Worm (Caenorhabditis elegans): ENCODE data around the gene nstp-5.

- TF ChIP-seq elt-1 (tag; optimal IDR thresholded peaks at IDR 0.05; ENCODE audit: borderline replicate concordance, insufficient read depth) (no peak), elt-3 (tag; optimal IDR thresholded peaks at IDR 0.05) (no peak), ceh-83 (GFP tag; optimal IDR thresholded peaks at IDR 0.05) (no peak), tbx-8 (GFP tag; optimal IDR thresholded peaks at IDR 0.05) (no peak), nhr-12 (tag; optimal IDR thresholded peaks at IDR 0.05) (no peak), unc-62 (GFP tag; optimal IDR thresholded peaks at IDR 0.05) (no peak), nhr-2 (tag; optimal IDR thresholded peaks at IDR 0.05) (no peak), ztf-11 (tag; optimal IDR thresholded peaks at IDR 0.05) (no peak), nhr-76 (tag; optimal IDR thresholded peaks at IDR 0.05) (no peak), mep-1 (tag; optimal IDR thresholded peaks at IDR 0.05) (no peak)
Measured at ce11 chrIV:12879557-12879956, 24.2 kb downstream of the nstp-5 start, which contains the start of gene ZK896.5.
